Worm (Caenorhabditis elegans): ENCODE data around the gene F58F6.5.

F58F6.5 gene

ce11 chrIV:1380350-1380749 is 36.9 kb downstream of the F58F6.5 start:
- no peak for TF ChIP-seq zfp-3 (GFP tag; conservative IDR thresholded peaks at IDR 0.05)
- TF ChIP-seq zip-2 (tag; optimal IDR thresholded peaks at IDR 0.05) = no peak
- TF ChIP-seq ceh-44 (GFP tag; IDR thresholded peaks at IDR 0.05) = no peak
- no peak for TF ChIP-seq mes-2 (tag; optimal IDR thresholded peaks at IDR 0.05; ENCODE audit: poor library complexity, severe bottlenecking)
- no peak for TF ChIP-seq snpc-4 (tag; optimal IDR thresholded peaks at IDR 0.05)
- no peak for TF ChIP-seq dmd-8 (GFP tag; IDR thresholded peaks at IDR 0.05)
- TF ChIP-seq ctbp-1 (GFP tag; IDR thresholded peaks at IDR 0.05) = no peak
- no peak for TF ChIP-seq ceh-62 (tag; optimal IDR thresholded peaks at IDR 0.05)
- no peak for TF ChIP-seq T26A8.4 (GFP tag; IDR thresholded peaks at IDR 0.05)
- no peak for TF ChIP-seq fkh-10 (GFP tag; optimal IDR thresholded peaks at IDR 0.05)
- TF ChIP-seq lin-13 (GFP tag; optimal IDR thresholded peaks at IDR 0.05) = no peak
- TF ChIP-seq lin-1 (GFP tag; IDR thresholded peaks at IDR 0.05) = no peak
- no peak for TF ChIP-seq nhr-102 (tag; optimal IDR thresholded peaks at IDR 0.05)
- TF ChIP-seq dmd-6 (GFP tag; IDR thresholded peaks at IDR 0.05) = no peak
- TF ChIP-seq nhr-28 (tag; optimal IDR thresholded peaks at IDR 0.05) = no peak
- no peak for TF ChIP-seq ama-1 (optimal IDR thresholded peaks at IDR 0.05)
- TF ChIP-seq mdl-1 (tag; optimal IDR thresholded peaks at IDR 0.05) = no peak
- TF ChIP-seq T20F7.1 (GFP tag; optimal IDR thresholded peaks at IDR 0.05) = no peak

- 0 out of 2 replicates have a peak, but pooled peaks have one; percentile 21 for TF ChIP-seq lin-38 (GFP tag; IDR thresholded peaks at IDR 0.05)
- 0 out of 2 replicates have a peak, but pooled peaks have one; percentile 10 for TF ChIP-seq hmg-1.1 (GFP tag; IDR thresholded peaks at IDR 0.05)
- TF ChIP-seq ceh-28 (tag; optimal IDR thresholded peaks at IDR 0.05) = no peak
Observed at ce11 chrIV:1381596-1382274, 38.3 kb downstream of the F58F6.5 start.

ce11 chrIV:1385500-1385899 is 42.0 kb downstream of the F58F6.5 start:
- TF ChIP-seq lin-29 (GFP tag; IDR thresholded peaks at IDR 0.05) (no peak), spr-1 (tag; optimal IDR thresholded peaks at IDR 0.05) (no peak), ceh-28 (tag; optimal IDR thresholded peaks at IDR 0.05) (no peak), nhr-77 (tag; optimal IDR thresholded peaks at IDR 0.05) (no peak), daf-16 (GFP tag; optimal IDR thresholded peaks at IDR 0.05) (no peak), daf-16 (tag; optimal IDR thresholded peaks at IDR 0.05) (no peak), nhr-6 (tag; optimal IDR thresholded peaks at IDR 0.05) (no peak), aha-1 (tag) (no peak), mxl-2 (GFP tag; conservative IDR thresholded peaks at IDR 0.05) (no peak), pha-4 (GFP tag; IDR thresholded peaks at IDR 0.05) (no peak), pha-4 (tag; optimal IDR thresholded peaks at IDR 0.05) (no peak), unc-39 (tag; optimal IDR thresholded peaks at IDR 0.05) (no peak), hmg-1.1 (GFP tag; IDR thresholded peaks at IDR 0.05) (no peak), ztf-11 (tag; optimal IDR thresholded peaks at IDR 0.05) (no peak), lin-1 (GFP tag; IDR thresholded peaks at IDR 0.05) (no peak), unc-62 (GFP tag; optimal IDR thresholded peaks at IDR 0.05 in 1 of 2) (no peak), unc-62 (tag; optimal IDR thresholded peaks at IDR 0.05) (no peak), snpc-4 (tag; optimal IDR thresholded peaks at IDR 0.05) (no peak), ztf-7 (tag; optimal IDR thresholded peaks at IDR 0.05) (no peak), nhr-41 (GFP tag; IDR thresholded peaks at IDR 0.05) (no peak), dve-1 (tag; optimal IDR thresholded peaks at IDR 0.05; ENCODE audit: insufficient read depth) (no peak), madf-9 (GFP tag; conservative IDR thresholded peaks at IDR 0.05) (no peak), set-16 (GFP tag; IDR thresholded peaks at IDR 0.05) (no peak)

All from whole organism, L4 larva.